Worm (Caenorhabditis elegans): ENCODE data around the gene F52D10.4.

- TF ChIP-seq tbx-2 (tag; optimal IDR thresholded peaks at IDR 0.05) (no peak), nhr-77 (tag; optimal IDR thresholded peaks at IDR 0.05) (no peak), ztf-11 (tag; optimal IDR thresholded peaks at IDR 0.05) (no peak), nhr-237 (tag; optimal IDR thresholded peaks at IDR 0.05) (no peak), ZK546.5 (tag; optimal IDR thresholded peaks at IDR 0.05) (no peak), mdl-1 (tag; optimal IDR thresholded peaks at IDR 0.05) (no peak)
These were observed 25.6 kb upstream of the F52D10.4 start, which contains the start of gene F52D10.2 for ce11 chrX:11591620-11592019.

Measured in whole organism, L3 larva.